Fruit fly (Drosophila melanogaster) whole organism, prepupa: ENCODE measurements around the gene Myo10A.

Experiments used
- CG10631 ChIP-seq: fragments of 200-800 bp; sonication (Bioruptor generic); optimal IDR thresholded peaks from 2 replicates; lab custom pipeline; 2016; ENCODE audit warnings: missing biosample characterization, missing genetic modification characterization
- CG10669 ChIP-seq: fragments of 200-800 bp; sonication (Bioruptor generic); optimal IDR thresholded peaks from 3 replicates; lab custom pipeline; 2018; ENCODE audit warnings: missing biosample characterization, mild to moderate bottlenecking, missing genetic modification characterization, moderate library complexity
- CG11294 ChIP-seq: fragments of 200-800 bp; sonication (Bioruptor generic); IDR thresholded peaks from 2 replicates; pipeline ENCODE4 v1.3.6; 2022; ENCODE audit warnings: missing biosample characterization, missing genetic modification characterization
- CG11762 ChIP-seq: fragments of 200-800 bp; sonication (Bioruptor generic); optimal IDR thresholded peaks from 3 replicates; lab custom pipeline; 2016; ENCODE audit warnings: missing biosample characterization, missing genetic modification characterization; ENCODE audit not compliant: insufficient read depth
- CG11902 ChIP-seq: fragments of 200-800 bp; sonication (Bioruptor generic); optimal IDR thresholded peaks from 3 replicates; lab custom pipeline; 2016; ENCODE audit warnings: missing biosample characterization, missing genetic modification characterization
- CG15336 ChIP-seq: fragments of 200-800 bp; sonication (Bioruptor generic); IDR thresholded peaks from 2 replicates; pipeline ENCODE4 v1.3.6; 2022; ENCODE audit warnings: missing biosample characterization, missing genetic modification characterization
- CG1621 ChIP-seq: fragments of 200-800 bp; sonication (Bioruptor generic); optimal IDR thresholded peaks from 3 replicates; lab custom pipeline; 2018; ENCODE audit warnings: missing biosample characterization, mild to moderate bottlenecking, missing genetic modification characterization
- CG16779 ChIP-seq: fragments of 200-800 bp; sonication (Bioruptor generic); optimal IDR thresholded peaks from 3 replicates; lab custom pipeline; 2017; ENCODE audit warnings: missing biosample characterization, mild to moderate bottlenecking, missing genetic modification characterization
- CG3032 ChIP-seq: fragments of 200-800 bp; optimal IDR thresholded peaks from 2 replicates; lab custom pipeline; 2019; ENCODE audit warnings: missing biosample characterization, mild to moderate bottlenecking, missing genetic modification characterization, moderate library complexity
- CG31627 ChIP-seq: fragments of 200-800 bp; sonication (Bioruptor generic); optimal IDR thresholded peaks from 3 replicates; lab custom pipeline; 2016; ENCODE audit warnings: missing biosample characterization, missing genetic modification characterization
- CG32006 ChIP-seq: fragments of 200-800 bp; sonication (Bioruptor generic); optimal IDR thresholded peaks from 3 replicates; lab custom pipeline; 2017; ENCODE audit warnings: missing biosample characterization, mild to moderate bottlenecking, missing genetic modification characterization
- CG34406 ChIP-seq: fragments of 200-800 bp; sonication (Bioruptor generic); optimal IDR thresholded peaks from 3 replicates; lab custom pipeline; 2016; ENCODE audit warnings: missing biosample characterization, missing genetic modification characterization
- CG3919 ChIP-seq: fragments of 200-800 bp; sonication (Bioruptor generic); optimal IDR thresholded peaks from 3 replicates; lab custom pipeline; 2016; ENCODE audit warnings: missing biosample characterization, missing genetic modification characterization
- CG4318 ChIP-seq: fragments of 200-800 bp; sonication (Bioruptor generic); optimal IDR thresholded peaks from 3 replicates; lab custom pipeline; 2017; ENCODE audit warnings: missing biosample characterization, mild to moderate bottlenecking, missing genetic modification characterization
- CG6163 ChIP-seq: fragments of 200-800 bp; sonication (Bioruptor generic); IDR thresholded peaks from 3 replicates; pipeline ENCODE4 v1.3.6; 2022; ENCODE audit warnings: missing biosample characterization, missing genetic modification characterization
- CG6276 ChIP-seq: fragments of 200-800 bp; sonication (Bioruptor generic); optimal IDR thresholded peaks from 2 replicates; lab custom pipeline; 2017; ENCODE audit warnings: missing biosample characterization, mild to moderate bottlenecking, missing genetic modification characterization
- CG6792 ChIP-seq: fragments of 200-800 bp; sonication (Bioruptor generic); optimal IDR thresholded peaks from 3 replicates; lab custom pipeline; 2016; ENCODE audit warnings: missing biosample characterization, missing genetic modification characterization
- CG6854 ChIP-seq: fragments of 200-800 bp; sonication (Bioruptor generic); optimal IDR thresholded peaks from 2 replicates; lab custom pipeline; 2017; ENCODE audit warnings: missing biosample characterization, mild to moderate bottlenecking, missing genetic modification characterization
- CG7368 ChIP-seq: fragments of 200-800 bp; sonication (Bioruptor generic); optimal IDR thresholded peaks from 3 replicates; lab custom pipeline; 2016; ENCODE audit warnings: missing biosample characterization, missing genetic modification characterization
- CG8119 ChIP-seq: fragments of 200-800 bp; sonication (Bioruptor generic); IDR thresholded peaks from 3 replicates; pipeline ENCODE4 v1.3.6; 2022; ENCODE audit warnings: missing biosample characterization, missing genetic modification characterization
- CG8319 ChIP-seq: fragments of 200-800 bp; sonication (Bioruptor generic); optimal IDR thresholded peaks from 3 replicates; lab custom pipeline; 2016; ENCODE audit warnings: missing biosample characterization, missing genetic modification characterization
- CG8632 ChIP-seq: fragments of 200-800 bp; sonication (Bioruptor generic); optimal IDR thresholded peaks from 3 replicates; lab custom pipeline; 2016; ENCODE audit warnings: missing biosample characterization, missing genetic modification characterization
- CG9139 ChIP-seq: fragments of 200-800 bp; sonication (Bioruptor generic); optimal IDR thresholded peaks from 3 replicates; lab custom pipeline; 2017; ENCODE audit warnings: missing biosample characterization, mild to moderate bottlenecking, missing genetic modification characterization
- Eip75B ChIP-seq: fragments of 200-800 bp; sonication (Bioruptor generic); optimal IDR thresholded peaks from 3 replicates; lab custom pipeline; 2016; ENCODE audit warnings: missing biosample characterization, missing genetic modification characterization
- Eip78C ChIP-seq: fragments of 200-800 bp; sonication (Bioruptor generic); peaks from one replicate; lab custom pipeline; 2016; ENCODE audit warnings: missing biosample characterization, missing genetic modification characterization
- Eip93F ChIP-seq: fragments of 200-800 bp; sonication (Bioruptor generic); optimal IDR thresholded peaks from 2 replicates; lab custom pipeline; 2016; ENCODE audit warnings: missing biosample characterization, mild to moderate bottlenecking, missing genetic modification characterization
- Ets21C ChIP-seq: fragments of 200-800 bp; sonication (Bioruptor generic); optimal IDR thresholded peaks from 3 replicates; lab custom pipeline; 2016; ENCODE audit warnings: missing biosample characterization, missing genetic modification characterization
- Ets96B ChIP-seq: fragments of 200-800 bp; optimal IDR thresholded peaks from 2 replicates; lab custom pipeline; 2019; ENCODE audit warnings: missing biosample characterization, mild to moderate bottlenecking, missing genetic modification characterization, moderate library complexity
- Gug ChIP-seq: fragments of 200-800 bp; sonication (Bioruptor generic); IDR thresholded peaks from 2 replicates; pipeline ENCODE4 v1.3.6; 2022; ENCODE audit warnings: missing biosample characterization, missing genetic modification characterization
- Hr39 ChIP-seq: fragments of 200-800 bp; sonication (Bioruptor generic); optimal IDR thresholded peaks from 2 replicates; lab custom pipeline; 2016; ENCODE audit warnings: missing biosample characterization, missing genetic modification characterization
- Hr4 ChIP-seq: fragments of 200-800 bp; sonication (Bioruptor generic); optimal IDR thresholded peaks from 3 replicates; lab custom pipeline; 2016; ENCODE audit warnings: missing biosample characterization, missing genetic modification characterization
- Lpt ChIP-seq: fragments of 200-800 bp; sonication (Bioruptor generic); optimal IDR thresholded peaks from 3 replicates; lab custom pipeline; 2016; ENCODE audit warnings: missing biosample characterization, missing genetic modification characterization
- Met ChIP-seq: fragments of 200-800 bp; sonication (Bioruptor generic); optimal IDR thresholded peaks from 3 replicates; lab custom pipeline; 2016; ENCODE audit warnings: missing biosample characterization, missing genetic modification characterization
- OdsH ChIP-seq: fragments of 200-800 bp; sonication (Bioruptor generic); optimal IDR thresholded peaks from 3 replicates; lab custom pipeline; 2016; ENCODE audit warnings: missing biosample characterization, missing genetic modification characterization
- Smox ChIP-seq: fragments of 200-800 bp; sonication (Bioruptor generic); optimal IDR thresholded peaks from 3 replicates; lab custom pipeline; 2016; ENCODE audit warnings: missing biosample characterization, missing genetic modification characterization
- Sox15 ChIP-seq: fragments of 200-800 bp; sonication (Bioruptor generic); optimal IDR thresholded peaks from 3 replicates; lab custom pipeline; 2016; ENCODE audit warnings: missing biosample characterization, missing genetic modification characterization
- achi ChIP-seq: fragments of 200-800 bp; sonication (Bioruptor generic); optimal IDR thresholded peaks from 3 replicates; lab custom pipeline; 2016; ENCODE audit warnings: missing biosample characterization, missing genetic modification characterization
- acj6 ChIP-seq: fragments of 200-800 bp; sonication (Bioruptor generic); optimal IDR thresholded peaks from 3 replicates; lab custom pipeline; 2016; ENCODE audit warnings: missing biosample characterization, missing genetic modification characterization
- cyc ChIP-seq: fragments of 200-800 bp; sonication (Bioruptor generic); optimal IDR thresholded peaks from 3 replicates; lab custom pipeline; 2016; ENCODE audit warnings: missing biosample characterization, missing genetic modification characterization
- dac ChIP-seq: fragments of 200-800 bp; sonication (Bioruptor generic); optimal IDR thresholded peaks from 2 replicates; lab custom pipeline; 2017; ENCODE audit warnings: missing biosample characterization, mild to moderate bottlenecking, missing genetic modification characterization
- dsx ChIP-seq: fragments of 200-800 bp; optimal IDR thresholded peaks from 3 replicates; lab custom pipeline; 2019; ENCODE audit warnings: missing biosample characterization, mild to moderate bottlenecking, missing genetic modification characterization, moderate library complexity; ENCODE audit not compliant: poor library complexity, severe bottlenecking
- eg ChIP-seq: fragments of 200-800 bp; sonication (Bioruptor generic); IDR thresholded peaks from 3 replicates; pipeline ENCODE4 v1.3.6; 2022; ENCODE audit warnings: missing biosample characterization, missing genetic modification characterization
- esn ChIP-seq: fragments of 200-800 bp; sonication (Bioruptor generic); optimal IDR thresholded peaks from 2 replicates; lab custom pipeline; 2016; ENCODE audit warnings: missing biosample characterization, mild to moderate bottlenecking, missing genetic modification characterization, moderate library complexity
- fd59A ChIP-seq: fragments of 200-800 bp; sonication (Bioruptor generic); optimal IDR thresholded peaks from 2 replicates; lab custom pipeline; 2017; ENCODE audit warnings: missing biosample characterization, mild to moderate bottlenecking, missing genetic modification characterization, missing genetic modification reagents
- fd85E ChIP-seq: fragments of 200-800 bp; sonication (Bioruptor generic); optimal IDR thresholded peaks from 3 replicates; lab custom pipeline; 2016; ENCODE audit warnings: missing biosample characterization, missing genetic modification characterization
- fkh ChIP-seq: fragments of 200-800 bp; sonication (Bioruptor generic); optimal IDR thresholded peaks from 3 replicates; lab custom pipeline; 2017; ENCODE audit warnings: missing biosample characterization, mild to moderate bottlenecking, missing genetic modification characterization, moderate library complexity
- lz ChIP-seq: fragments of 200-800 bp; sonication (Bioruptor generic); optimal IDR thresholded peaks from 3 replicates; lab custom pipeline; 2016; ENCODE audit warnings: missing biosample characterization, missing genetic modification characterization
- net ChIP-seq: fragments of 200-800 bp; sonication (Bioruptor generic); optimal IDR thresholded peaks from 3 replicates; lab custom pipeline; 2016; ENCODE audit warnings: missing biosample characterization, missing genetic modification characterization
- pdm3 ChIP-seq: fragments of 200-800 bp; sonication (Bioruptor generic); optimal IDR thresholded peaks from 3 replicates; lab custom pipeline; 2016; ENCODE audit warnings: missing biosample characterization, missing genetic modification characterization
- salr ChIP-seq, 2 experiments: fragments of 200-800 bp; sonication (Bioruptor generic); optimal IDR thresholded peaks; 3 replicates each; lab custom pipeline; 2016 to 2018; ENCODE audit warnings: missing biosample characterization in 2 of 2, missing genetic modification characterization in 2 of 2, mild to moderate bottlenecking in 1 of 2
- spab ChIP-seq: fragments of 200-800 bp; sonication (Bioruptor generic); optimal IDR thresholded peaks from 2 replicates; lab custom pipeline; 2017; ENCODE audit warnings: missing biosample characterization, mild to moderate bottlenecking, missing genetic modification characterization, missing genetic modification reagents
- ss ChIP-seq, 2 experiments: fragments of 200-800 bp; sonication (Bioruptor generic); optimal IDR thresholded peaks; 2 replicates in 1 of 2; 3 replicates in 1 of 2; lab custom pipeline; 2017 to 2018; ENCODE audit warnings: mild to moderate bottlenecking in 2 of 2, missing biosample characterization in 2 of 2, missing genetic modification characterization in 2 of 2, moderate library complexity in 1 of 2
- svp ChIP-seq: fragments of 200-800 bp; sonication (Bioruptor generic); peaks from one replicate; lab custom pipeline; 2016; ENCODE audit warnings: missing biosample characterization, missing genetic modification characterization

Myo10A gene

DNA sequence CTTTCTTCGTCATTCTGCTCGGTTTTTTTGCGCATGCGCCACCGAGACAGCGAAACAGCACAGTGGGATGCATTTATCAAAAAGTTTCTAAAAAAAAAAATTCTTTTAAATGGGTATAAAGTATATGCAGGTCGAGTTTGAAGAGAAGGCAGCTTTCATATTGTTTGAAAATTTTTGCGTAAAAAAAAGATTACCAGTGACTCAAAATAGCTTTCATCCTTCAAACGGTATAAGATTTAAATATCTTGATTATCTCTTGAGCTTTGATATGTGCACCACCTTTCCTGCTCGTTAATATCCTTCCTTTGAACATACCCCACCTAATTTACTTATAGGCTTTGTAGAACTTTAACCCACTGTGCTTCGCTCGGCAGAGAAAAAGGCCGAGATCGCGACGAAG, 25.6 kb upstream of the Myo10A start:
- TF ChIP-seq Eip75B (GFP tag; lab: Kevin White, UChicago) (peak; percentile 57), Eip78C (GFP tag; lab: Kevin White, UChicago) (peak; percentile 79), CG6163 (GFP tag; lab: Robert Waterston, UW) (peak; percentile 28; the same call in 1 of the 3 replicates), ss (GFP tag; optimal IDR thresholded peaks at IDR 0.05; lab: Kevin White, UChicago) (no peak), CG11294 (no peak), Lpt (GFP tag; lab: Kevin White, UChicago) (no peak), Sox15 (GFP tag; lab: Kevin White, UChicago) (no peak), CG4318 (GFP tag; lab: Kevin White, UChicago) (no peak), lz (GFP tag; lab: Kevin White, UChicago) (peak; percentile 40), fd59A (no peak), Smox (GFP tag; lab: Kevin White, UChicago) (peak; percentile 33), CG8119 (GFP tag; lab: Robert Waterston, UW) (no peak), CG8632 (GFP tag; lab: Kevin White, UChicago) (peak; percentile 1), Hr39 (GFP tag; lab: Kevin White, UChicago) (peak; percentile 13), eg (GFP tag; lab: Robert Waterston, UW) (peak; percentile 10; the same call in 1 of the 3 replicates), OdsH (peak; percentile 36), net (GFP tag; lab: Kevin White, UChicago) (no peak), CG3032 (tag; lab: Kevin White, UChicago) (no peak), cyc (no peak), svp (GFP tag; lab: Kevin White, UChicago) (peak; percentile 69), CG6792 (GFP tag; lab: Kevin White, UChicago) (peak; percentile 4), CG10631 (GFP tag; lab: Kevin White, UChicago) (peak; percentile 36), esn (GFP tag; lab: Kevin White, UChicago) (peak; percentile 51), salr (GFP tag; optimal IDR thresholded peaks at IDR 0.05; lab: Kevin White, UChicago) (no peak), CG9139 (GFP tag; lab: Kevin White, UChicago) (no peak), CG8319 (no peak), CG1621 (tag; lab: Kevin White, UChicago) (no peak), dac (GFP tag; lab: Kevin White, UChicago) (no peak), CG16779 (tag; lab: Kevin White, UChicago) (no peak), CG7368 (GFP tag; lab: Kevin White, UChicago) (peak; percentile 11), pdm3 (GFP tag; lab: Kevin White, UChicago) (no peak), fd85E (GFP tag; lab: Kevin White, UChicago) (no peak), Met (GFP tag; lab: Kevin White, UChicago) (peak; percentile 46), acj6 (GFP tag; lab: Kevin White, UChicago) (peak; percentile 16), Ets96B (tag; lab: Kevin White, UChicago) (no peak), spab (peak; percentile 13), CG11902 (GFP tag; lab: Kevin White, UChicago) (no peak), Ets21C (GFP tag; lab: Kevin White, UChicago) (peak; percentile 15), CG3919 (GFP tag; lab: Kevin White, UChicago) (no peak), achi (GFP tag; lab: Kevin White, UChicago) (peak; percentile 26), Hr4 (GFP tag; lab: Kevin White, UChicago) (peak; percentile 20), CG34406 (GFP tag; lab: Kevin White, UChicago) (peak; percentile 20), CG10669 (GFP tag; lab: Kevin White, UChicago) (no peak), CG11762 (no peak), fkh (GFP tag; lab: Kevin White, UChicago) (no peak), CG6276 (GFP tag; lab: Kevin White, UChicago) (no peak), CG32006 (GFP tag; lab: Kevin White, UChicago) (peak; percentile 42), CG15336 (GFP tag; lab: Robert Waterston, UW) (peak; percentile 46), CG31627 (GFP tag; lab: Kevin White, UChicago) (peak; percentile 29), CG6854 (GFP tag; lab: Kevin White, UChicago) (no peak), dsx (no peak), Gug (GFP tag; lab: Robert Waterston, UW) (no peak), Eip93F (GFP tag; lab: Kevin White, UChicago) (no peak)
